Fruit fly (Drosophila melanogaster) whole organism, prepupa: ENCODE data around the gene wisp.
A peak's percentile ranks its signal among the peaks of the same experiment; 100 is the strongest.

Source experiments
- Blimp-1 ChIP-seq: fragments of 200-800 bp; sonication (Bioruptor generic); optimal IDR thresholded peaks from 3 replicates; lab custom pipeline; 2017; ENCODE audit warnings: missing biosample characterization, missing genetic modification characterization, mild to moderate bottlenecking, moderate library complexity, missing genetic modification reagents
- CG10631 ChIP-seq: fragments of 200-800 bp; sonication (Bioruptor generic); optimal IDR thresholded peaks from 2 replicates; lab custom pipeline; 2016; ENCODE audit warnings: missing biosample characterization, missing genetic modification characterization
- CG11294 ChIP-seq: fragments of 200-800 bp; sonication (Bioruptor generic); IDR thresholded peaks from 2 replicates; pipeline ENCODE4 v1.3.6; 2022; ENCODE audit warnings: missing biosample characterization, missing genetic modification characterization
- CG11762 ChIP-seq: fragments of 200-800 bp; sonication (Bioruptor generic); optimal IDR thresholded peaks from 3 replicates; lab custom pipeline; 2016; ENCODE audit warnings: missing biosample characterization, missing genetic modification characterization; ENCODE audit not compliant: insufficient read depth
- CG11902 ChIP-seq: fragments of 200-800 bp; sonication (Bioruptor generic); optimal IDR thresholded peaks from 3 replicates; lab custom pipeline; 2016; ENCODE audit warnings: missing biosample characterization, missing genetic modification characterization
- CG15336 ChIP-seq: fragments of 200-800 bp; sonication (Bioruptor generic); IDR thresholded peaks from 2 replicates; pipeline ENCODE4 v1.3.6; 2022; ENCODE audit warnings: missing biosample characterization, missing genetic modification characterization
- CG1621 ChIP-seq: fragments of 200-800 bp; sonication (Bioruptor generic); optimal IDR thresholded peaks from 3 replicates; lab custom pipeline; 2018; ENCODE audit warnings: missing biosample characterization, mild to moderate bottlenecking, missing genetic modification characterization
- CG16779 ChIP-seq: fragments of 200-800 bp; sonication (Bioruptor generic); optimal IDR thresholded peaks from 3 replicates; lab custom pipeline; 2017; ENCODE audit warnings: missing biosample characterization, mild to moderate bottlenecking, missing genetic modification characterization
- CG3032 ChIP-seq: fragments of 200-800 bp; optimal IDR thresholded peaks from 2 replicates; lab custom pipeline; 2019; ENCODE audit warnings: missing biosample characterization, mild to moderate bottlenecking, missing genetic modification characterization, moderate library complexity
- CG31627 ChIP-seq: fragments of 200-800 bp; sonication (Bioruptor generic); optimal IDR thresholded peaks from 3 replicates; lab custom pipeline; 2016; ENCODE audit warnings: missing biosample characterization, missing genetic modification characterization
- CG32006 ChIP-seq: fragments of 200-800 bp; sonication (Bioruptor generic); optimal IDR thresholded peaks from 3 replicates; lab custom pipeline; 2017; ENCODE audit warnings: missing biosample characterization, mild to moderate bottlenecking, missing genetic modification characterization
- CG34406 ChIP-seq: fragments of 200-800 bp; sonication (Bioruptor generic); optimal IDR thresholded peaks from 3 replicates; lab custom pipeline; 2016; ENCODE audit warnings: missing biosample characterization, missing genetic modification characterization
- CG6163 ChIP-seq: fragments of 200-800 bp; sonication (Bioruptor generic); IDR thresholded peaks from 3 replicates; pipeline ENCODE4 v1.3.6; 2022; ENCODE audit warnings: missing biosample characterization, missing genetic modification characterization
- CG6276 ChIP-seq: fragments of 200-800 bp; sonication (Bioruptor generic); optimal IDR thresholded peaks from 2 replicates; lab custom pipeline; 2017; ENCODE audit warnings: missing biosample characterization, mild to moderate bottlenecking, missing genetic modification characterization
- CG6792 ChIP-seq: fragments of 200-800 bp; sonication (Bioruptor generic); optimal IDR thresholded peaks from 3 replicates; lab custom pipeline; 2016; ENCODE audit warnings: missing biosample characterization, missing genetic modification characterization
- CG6808 ChIP-seq: fragments of 200-800 bp; sonication (Bioruptor generic); optimal IDR thresholded peaks from 3 replicates; lab custom pipeline; 2017; ENCODE audit warnings: missing biosample characterization, missing genetic modification characterization, mild to moderate bottlenecking, moderate library complexity, missing genetic modification reagents
- CG8632 ChIP-seq: fragments of 200-800 bp; sonication (Bioruptor generic); optimal IDR thresholded peaks from 3 replicates; lab custom pipeline; 2016; ENCODE audit warnings: missing biosample characterization, missing genetic modification characterization
- CG9139 ChIP-seq: fragments of 200-800 bp; sonication (Bioruptor generic); optimal IDR thresholded peaks from 3 replicates; lab custom pipeline; 2017; ENCODE audit warnings: missing biosample characterization, mild to moderate bottlenecking, missing genetic modification characterization
- Eip75B ChIP-seq: fragments of 200-800 bp; sonication (Bioruptor generic); optimal IDR thresholded peaks from 3 replicates; lab custom pipeline; 2016; ENCODE audit warnings: missing biosample characterization, missing genetic modification characterization
- Eip78C ChIP-seq: fragments of 200-800 bp; sonication (Bioruptor generic); peaks from one replicate; lab custom pipeline; 2016; ENCODE audit warnings: missing biosample characterization, missing genetic modification characterization
- Eip93F ChIP-seq: fragments of 200-800 bp; sonication (Bioruptor generic); optimal IDR thresholded peaks from 2 replicates; lab custom pipeline; 2016; ENCODE audit warnings: missing biosample characterization, mild to moderate bottlenecking, missing genetic modification characterization
- Ets21C ChIP-seq: fragments of 200-800 bp; sonication (Bioruptor generic); optimal IDR thresholded peaks from 3 replicates; lab custom pipeline; 2016; ENCODE audit warnings: missing biosample characterization, missing genetic modification characterization
- Ets96B ChIP-seq: fragments of 200-800 bp; optimal IDR thresholded peaks from 2 replicates; lab custom pipeline; 2019; ENCODE audit warnings: missing biosample characterization, mild to moderate bottlenecking, missing genetic modification characterization, moderate library complexity
- Gug ChIP-seq: fragments of 200-800 bp; sonication (Bioruptor generic); IDR thresholded peaks from 2 replicates; pipeline ENCODE4 v1.3.6; 2022; ENCODE audit warnings: missing biosample characterization, missing genetic modification characterization
- Hr4 ChIP-seq: fragments of 200-800 bp; sonication (Bioruptor generic); optimal IDR thresholded peaks from 3 replicates; lab custom pipeline; 2016; ENCODE audit warnings: missing biosample characterization, missing genetic modification characterization
- Lpt ChIP-seq: fragments of 200-800 bp; sonication (Bioruptor generic); optimal IDR thresholded peaks from 3 replicates; lab custom pipeline; 2016; ENCODE audit warnings: missing biosample characterization, missing genetic modification characterization
- Met ChIP-seq: fragments of 200-800 bp; sonication (Bioruptor generic); optimal IDR thresholded peaks from 3 replicates; lab custom pipeline; 2016; ENCODE audit warnings: missing biosample characterization, missing genetic modification characterization
- OdsH ChIP-seq: fragments of 200-800 bp; sonication (Bioruptor generic); optimal IDR thresholded peaks from 3 replicates; lab custom pipeline; 2016; ENCODE audit warnings: missing biosample characterization, missing genetic modification characterization
- Smox ChIP-seq: fragments of 200-800 bp; sonication (Bioruptor generic); optimal IDR thresholded peaks from 3 replicates; lab custom pipeline; 2016; ENCODE audit warnings: missing biosample characterization, missing genetic modification characterization
- Sox102F ChIP-seq: fragments of 200-800 bp; sonication (Bioruptor generic); optimal IDR thresholded peaks from 2 replicates; lab custom pipeline; 2016; ENCODE audit warnings: missing biosample characterization, mild to moderate bottlenecking, missing genetic modification characterization
- Sox15 ChIP-seq: fragments of 200-800 bp; sonication (Bioruptor generic); optimal IDR thresholded peaks from 3 replicates; lab custom pipeline; 2016; ENCODE audit warnings: missing biosample characterization, missing genetic modification characterization
- achi ChIP-seq: fragments of 200-800 bp; sonication (Bioruptor generic); optimal IDR thresholded peaks from 3 replicates; lab custom pipeline; 2016; ENCODE audit warnings: missing biosample characterization, missing genetic modification characterization
- acj6 ChIP-seq: fragments of 200-800 bp; sonication (Bioruptor generic); optimal IDR thresholded peaks from 3 replicates; lab custom pipeline; 2016; ENCODE audit warnings: missing biosample characterization, missing genetic modification characterization
- dsx ChIP-seq: fragments of 200-800 bp; optimal IDR thresholded peaks from 3 replicates; lab custom pipeline; 2019; ENCODE audit warnings: missing biosample characterization, mild to moderate bottlenecking, missing genetic modification characterization, moderate library complexity; ENCODE audit not compliant: poor library complexity, severe bottlenecking
- eg ChIP-seq: fragments of 200-800 bp; sonication (Bioruptor generic); IDR thresholded peaks from 3 replicates; pipeline ENCODE4 v1.3.6; 2022; ENCODE audit warnings: missing biosample characterization, missing genetic modification characterization
- esn ChIP-seq: fragments of 200-800 bp; sonication (Bioruptor generic); optimal IDR thresholded peaks from 2 replicates; lab custom pipeline; 2016; ENCODE audit warnings: missing biosample characterization, mild to moderate bottlenecking, missing genetic modification characterization, moderate library complexity
- fd59A ChIP-seq: fragments of 200-800 bp; sonication (Bioruptor generic); optimal IDR thresholded peaks from 2 replicates; lab custom pipeline; 2017; ENCODE audit warnings: missing biosample characterization, mild to moderate bottlenecking, missing genetic modification characterization, missing genetic modification reagents
- fkh ChIP-seq: fragments of 200-800 bp; sonication (Bioruptor generic); optimal IDR thresholded peaks from 3 replicates; lab custom pipeline; 2017; ENCODE audit warnings: missing biosample characterization, mild to moderate bottlenecking, missing genetic modification characterization, moderate library complexity
- net ChIP-seq: fragments of 200-800 bp; sonication (Bioruptor generic); optimal IDR thresholded peaks from 3 replicates; lab custom pipeline; 2016; ENCODE audit warnings: missing biosample characterization, missing genetic modification characterization
- pdm3 ChIP-seq: fragments of 200-800 bp; sonication (Bioruptor generic); optimal IDR thresholded peaks from 3 replicates; lab custom pipeline; 2016; ENCODE audit warnings: missing biosample characterization, missing genetic modification characterization
- salr ChIP-seq, 2 experiments: fragments of 200-800 bp; sonication (Bioruptor generic); optimal IDR thresholded peaks; 3 replicates each; lab custom pipeline; 2016 to 2018; ENCODE audit warnings: missing biosample characterization in 2 of 2, missing genetic modification characterization in 2 of 2, mild to moderate bottlenecking in 1 of 2
- spab ChIP-seq: fragments of 200-800 bp; sonication (Bioruptor generic); optimal IDR thresholded peaks from 2 replicates; lab custom pipeline; 2017; ENCODE audit warnings: missing biosample characterization, mild to moderate bottlenecking, missing genetic modification characterization, missing genetic modification reagents
- vri ChIP-seq: fragments of 200-800 bp; sonication (Bioruptor generic); optimal IDR thresholded peaks from 3 replicates; lab custom pipeline; 2016; ENCODE audit warnings: missing biosample characterization, mild to moderate bottlenecking, missing genetic modification characterization

The wisp gene

DNA sequence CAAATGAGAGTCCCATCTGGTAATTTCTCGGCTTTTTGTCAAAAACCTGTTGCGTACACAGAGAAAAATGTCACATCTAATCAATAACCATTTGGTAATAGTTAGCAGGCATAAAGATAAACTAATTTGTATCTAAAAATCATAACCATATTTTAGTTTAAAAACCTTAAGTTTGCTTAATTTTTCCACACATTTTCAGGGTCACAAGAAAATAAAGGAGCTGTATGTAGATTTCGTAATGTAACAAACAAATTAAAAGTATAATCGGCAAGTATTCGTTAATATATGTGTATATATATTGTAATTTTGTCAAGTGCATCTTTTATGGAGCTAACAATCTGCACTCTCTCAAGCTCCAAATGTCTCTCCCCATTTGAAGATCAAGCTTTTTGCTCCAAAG lies 27.2 kb downstream of the wisp start (continued):
- TF ChIP-seq Smox (peak; percentile 82), spab (GFP tag; lab: Kevin White, UChicago) (peak; percentile 30), Eip75B (GFP tag; lab: Kevin White, UChicago) (peak; percentile 67), Lpt (GFP tag; lab: Kevin White, UChicago) (peak; percentile 81), CG11902 (GFP tag; lab: Kevin White, UChicago) (peak; percentile 30), pdm3 (GFP tag; lab: Kevin White, UChicago) (peak; percentile 79), Eip78C (GFP tag; lab: Kevin White, UChicago) (peak; percentile 97), Hr4 (GFP tag; lab: Kevin White, UChicago) (peak; percentile 83), CG9139 (GFP tag; lab: Kevin White, UChicago) (no peak), Sox102F (GFP tag; lab: Kevin White, UChicago) (peak; percentile 73), CG8632 (GFP tag; lab: Kevin White, UChicago) (peak; percentile 78), salr (GFP tag; optimal IDR thresholded peaks at IDR 0.05; lab: Kevin White, UChicago) (peak in 1 of 2 experiments; percentile 69), dsx (GFP tag; lab: Kevin White, UChicago) (peak; percentile 70), CG6163 (GFP tag; lab: Robert Waterston, UW) (peak; percentile 81), Gug (GFP tag; lab: Robert Waterston, UW) (peak; percentile 76), fkh (GFP tag; lab: Kevin White, UChicago) (peak; percentile 24), CG6792 (GFP tag; lab: Kevin White, UChicago) (peak; percentile 77), Sox15 (GFP tag; lab: Kevin White, UChicago) (peak; percentile 43), net (peak; percentile 77), CG3032 (tag; lab: Kevin White, UChicago) (peak; percentile 70), vri (GFP tag; lab: Kevin White, UChicago) (peak; percentile 63), CG1621 (tag; lab: Kevin White, UChicago) (peak; percentile 36), CG10631 (GFP tag; lab: Kevin White, UChicago) (peak; percentile 78), CG32006 (peak; percentile 92), Met (GFP tag; lab: Kevin White, UChicago) (peak; percentile 88), fd59A (GFP tag; lab: Kevin White, UChicago) (peak; percentile 28), CG31627 (peak; percentile 79), CG15336 (GFP tag; lab: Robert Waterston, UW) (peak; percentile 95), esn (GFP tag; lab: Kevin White, UChicago) (peak; percentile 87), CG11294 (GFP tag; lab: Robert Waterston, UW) (peak; percentile 75)

DNA sequence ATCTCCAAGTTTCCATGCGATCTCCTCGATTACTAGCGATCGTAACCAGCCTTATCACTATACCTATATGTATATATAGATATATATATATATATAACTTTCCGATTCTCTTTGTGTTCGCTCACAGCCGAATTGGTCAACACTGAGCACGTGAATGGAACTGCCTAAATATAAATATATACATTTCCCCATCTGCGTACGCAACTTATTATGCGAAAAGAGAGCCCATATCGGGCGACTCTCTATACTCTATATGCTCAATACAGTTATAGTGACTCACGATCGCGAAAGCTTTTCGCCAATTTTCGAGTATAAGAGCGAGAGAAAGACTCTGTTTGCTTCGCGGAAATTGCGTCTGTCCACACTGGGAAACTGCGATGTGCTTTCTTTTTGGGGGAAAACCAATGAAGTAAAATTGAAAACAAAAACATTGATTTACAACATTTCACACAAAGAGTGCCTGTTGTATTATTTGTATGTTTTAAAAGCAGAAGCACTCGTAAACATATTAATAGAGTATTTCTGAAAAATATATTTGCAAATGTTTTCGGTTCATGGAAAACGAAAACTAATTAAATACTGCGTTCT lies 29.0 kb downstream of the wisp start:
- TF ChIP-seq CG32006 (peak; percentile 6), Eip78C (GFP tag; lab: Kevin White, UChicago) (peak; percentile 70), vri (GFP tag; lab: Kevin White, UChicago) (peak; percentile 13), Hr4 (GFP tag; lab: Kevin White, UChicago) (no peak), Eip93F (GFP tag; lab: Kevin White, UChicago) (peak; percentile 30)
- TF ChIP-seq, all 60 proteins: peak for 4

DNA sequence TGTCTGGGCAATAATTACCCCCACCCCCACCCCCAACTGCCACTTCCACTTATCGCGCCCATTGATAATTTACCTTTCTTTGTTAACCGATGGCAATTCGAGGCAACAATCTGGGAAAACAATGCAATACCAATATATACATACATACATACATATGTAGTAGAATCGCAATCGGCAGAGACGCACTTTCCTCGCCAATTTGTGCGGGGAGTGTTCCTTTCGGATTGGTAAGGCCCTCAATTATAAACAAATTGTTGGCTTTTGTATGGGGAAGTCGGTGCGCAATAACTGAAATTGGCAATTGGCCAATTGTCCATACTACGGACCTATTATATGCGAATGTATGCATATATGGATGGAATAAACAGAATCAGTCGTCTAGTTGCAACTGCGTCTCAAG lies 30.0 kb downstream of the wisp start:
- TF ChIP-seq Eip93F (GFP tag; lab: Kevin White, UChicago) (peak; percentile 23), CG34406 (GFP tag; lab: Kevin White, UChicago) (no peak), Eip78C (GFP tag; lab: Kevin White, UChicago) (peak; percentile 58), vri (GFP tag; lab: Kevin White, UChicago) (peak; percentile 5)

DNA sequence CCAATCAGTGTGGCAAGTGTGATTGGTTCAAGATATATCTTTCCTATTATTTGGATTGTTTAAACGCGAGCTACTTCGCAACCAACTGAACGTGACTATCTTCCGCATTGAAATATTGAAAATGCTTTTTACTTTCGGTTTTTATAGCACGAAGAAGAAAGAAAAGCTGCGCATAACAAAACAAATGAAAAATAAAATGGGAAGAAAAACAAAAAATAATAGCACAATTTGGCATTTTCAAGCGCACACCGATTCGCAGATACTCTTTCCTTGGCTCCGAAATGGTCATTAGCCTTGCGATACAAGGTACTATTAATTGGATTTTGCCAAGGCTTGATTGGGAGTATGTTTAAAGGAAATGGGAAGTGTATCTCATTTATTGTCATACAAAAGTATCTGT lies 30.8 kb downstream of the wisp start, which contains the start of gene Sclp:
TSS of gene Sclp (minus strand) at position 101 of the 400 bp plus-strand sequence.
- TF ChIP-seq achi = peak; percentile 6
- TF ChIP-seq CG6276 (GFP tag; lab: Kevin White, UChicago) = peak; percentile 34
- no peak for TF ChIP-seq CG11762 (GFP tag; lab: Kevin White, UChicago)
- no peak for TF ChIP-seq Ets96B (tag; lab: Kevin White, UChicago)
- no peak for TF ChIP-seq Eip75B (GFP tag; lab: Kevin White, UChicago)
- no peak for TF ChIP-seq Sox102F (GFP tag; lab: Kevin White, UChicago)
- no peak for TF ChIP-seq acj6 (GFP tag; lab: Kevin White, UChicago)
- no peak for TF ChIP-seq Ets21C
- no peak for TF ChIP-seq CG6808 (GFP tag; lab: Kevin White, UChicago)
- peak; percentile 40 for TF ChIP-seq CG32006
- TF ChIP-seq CG15336 (GFP tag; lab: Robert Waterston, UW) = peak; percentile 28; the same call in 1 of the 2 replicates
- peak; percentile 2 for TF ChIP-seq Met (GFP tag; lab: Kevin White, UChicago)
- no peak for TF ChIP-seq Gug (GFP tag; lab: Robert Waterston, UW)
- TF ChIP-seq OdsH (GFP tag; lab: Kevin White, UChicago) = no peak
- no peak for TF ChIP-seq Lpt (GFP tag; lab: Kevin White, UChicago)
- TF ChIP-seq Blimp-1 (GFP tag; lab: Kevin White, UChicago) = no peak
- TF ChIP-seq vri (GFP tag; lab: Kevin White, UChicago) = no peak
- TF ChIP-seq CG16779 (tag; lab: Kevin White, UChicago) = no peak
- TF ChIP-seq CG9139 (GFP tag; lab: Kevin White, UChicago) = no peak
- TF ChIP-seq esn (GFP tag; lab: Kevin White, UChicago) = no peak
- TF ChIP-seq eg (GFP tag; lab: Robert Waterston, UW) = 0 out of 3 replicates have a peak, but pooled peaks have one; percentile 34
